Fruit fly (Drosophila melanogaster): ENCODE data around the gene CG12105.

Gene CG12105

dm6 chr3L:1602064-1602832, 13.4 kb downstream of the CG12105 start, which contains the start of gene CG12104 (continued):
- TF ChIP-seq Drgx (GFP tag; IDR thresholded peaks at IDR 0.05) = no peak
- TF ChIP-seq gsb (GFP tag; IDR thresholded peaks at IDR 0.05) = no peak
- TF ChIP-seq bigmax (GFP tag; optimal IDR thresholded peaks at IDR 0.05) = no peak
- TF ChIP-seq az2 (GFP tag; optimal IDR thresholded peaks at IDR 0.05) = no peak
- TF ChIP-seq CG33557 (GFP tag; optimal IDR thresholded peaks at IDR 0.05) = peak; percentile 64
- no peak for TF ChIP-seq CG7357 (GFP tag; IDR thresholded peaks at IDR 0.05)
- peak; percentile 21; the same call in 1 of the 2 replicates for TF ChIP-seq Scr (GFP tag; IDR thresholded peaks at IDR 0.05; ENCODE audit: partially characterized antibody)
- TF ChIP-seq inv (GFP tag; IDR thresholded peaks at IDR 0.05; ENCODE audit: partially characterized antibody) = no peak
- TF ChIP-seq zen (tag; optimal IDR thresholded peaks at IDR 0.05) = no peak
- TF ChIP-seq nerfin-1 (tag; optimal IDR thresholded peaks at IDR 0.05) = peak; percentile 11
- TF ChIP-seq maf-S (GFP tag; optimal IDR thresholded peaks at IDR 0.05) = no peak
- TF ChIP-seq CG12744 (GFP tag; optimal IDR thresholded peaks at IDR 0.05) = no peak
- TF ChIP-seq run (tag; optimal IDR thresholded peaks at IDR 0.05) = peak; percentile 18
- peak; percentile 27; the same call in 1 of the 2 replicates for TF ChIP-seq Bgb (GFP tag; IDR thresholded peaks at IDR 0.05; ENCODE audit: partially characterized antibody)
- peak; percentile 73 for TF ChIP-seq Adf1 (GFP tag; IDR thresholded peaks at IDR 0.05)
- no peak for TF ChIP-seq fd96Cb (tag; optimal IDR thresholded peaks at IDR 0.05)
- TF ChIP-seq CG11085 (GFP tag; IDR thresholded peaks at IDR 0.05) = no peak
- TF ChIP-seq danr (GFP tag; IDR thresholded peaks at IDR 0.05) = no peak
- TF ChIP-seq Asciz (GFP tag; optimal IDR thresholded peaks at IDR 0.05) = no peak
- no peak for TF ChIP-seq CG5953 (GFP tag; IDR thresholded peaks at IDR 0.05)
- TF ChIP-seq CG13775 (GFP tag; optimal IDR thresholded peaks at IDR 0.05) = peak; percentile 38
- no peak for TF ChIP-seq lbe (GFP tag; optimal IDR thresholded peaks at IDR 0.05)
- no peak for TF ChIP-seq CG31224 (GFP tag; IDR thresholded peaks at IDR 0.05)
- no peak for TF ChIP-seq lov (optimal IDR thresholded peaks at IDR 0.05)
- TF ChIP-seq lov (GFP tag; IDR thresholded peaks at IDR 0.05) = no peak
- no peak for TF ChIP-seq unc-4 (GFP tag; IDR thresholded peaks at IDR 0.05; ENCODE audit: partially characterized antibody)
- no peak for TF ChIP-seq CG2889 (GFP tag; IDR thresholded peaks at IDR 0.05)
- TF ChIP-seq crp (GFP tag; optimal IDR thresholded peaks at IDR 0.05) = peak in 1 of 2 experiments; percentile 53
- no peak for TF ChIP-seq lola (GFP tag; optimal IDR thresholded peaks at IDR 0.05)
- no peak for TF ChIP-seq al (GFP tag; IDR thresholded peaks at IDR 0.05)
- no peak for TF ChIP-seq aop (GFP tag; IDR thresholded peaks at IDR 0.05)
- TF ChIP-seq cg (GFP tag; optimal IDR thresholded peaks at IDR 0.05) = peak; percentile 79
- TF ChIP-seq CG13287 (GFP tag; IDR thresholded peaks at IDR 0.05; ENCODE audit: partially characterized antibody) = 0 out of 2 replicates have a peak, but pooled peaks have one; percentile 20
- no peak for TF ChIP-seq CG10366 (GFP tag; IDR thresholded peaks at IDR 0.05)
- peak; percentile 43 for TF ChIP-seq Lhr (GFP tag; optimal IDR thresholded peaks at IDR 0.05)
- peak; percentile 23 for TF ChIP-seq CG3407 (GFP tag; optimal IDR thresholded peaks at IDR 0.05)
- TF ChIP-seq chinmo (GFP tag; IDR thresholded peaks at IDR 0.05; ENCODE audit: partially characterized antibody) = peak; percentile 70; the same call in 1 of the 4 replicates
- TF ChIP-seq CG14441 (GFP tag; IDR thresholded peaks at IDR 0.05) = no peak
- TF ChIP-seq CG32532 (GFP tag; IDR thresholded peaks at IDR 0.05) = peak; percentile 33; the same call in 1 of the 2 replicates
- TF ChIP-seq ac (GFP tag; optimal IDR thresholded peaks at IDR 0.05) = no peak
- TF ChIP-seq CG14710 (tag; optimal IDR thresholded peaks at IDR 0.05) = peak; percentile 57
- TF ChIP-seq Fer3 (tag; optimal IDR thresholded peaks at IDR 0.05) = no peak
- no peak for TF ChIP-seq CG12942 (GFP tag; optimal IDR thresholded peaks at IDR 0.05)
- TF ChIP-seq CG9437 (GFP tag; optimal IDR thresholded peaks at IDR 0.05) = no peak
- TF ChIP-seq Atf3 (GFP tag; optimal IDR thresholded peaks at IDR 0.05) = no peak
- TF ChIP-seq CG11504 (tag; optimal IDR thresholded peaks at IDR 0.05) = no peak
- no peak for TF ChIP-seq dm (GFP tag; optimal IDR thresholded peaks at IDR 0.05)
- TF ChIP-seq jigr1 (GFP tag; IDR thresholded peaks at IDR 0.05) = no peak
- TF ChIP-seq lab (GFP tag; optimal IDR thresholded peaks at IDR 0.05) = peak; percentile 42
